Worm (Caenorhabditis elegans) whole organism, L1 larva: Measurements from ENCODE around the gene ceh-84.
"Not testable (repeated sequence)": the region's sequence is repeated elsewhere in the genome, so short reads cannot be mapped to it uniquely, and the experiment has no call there.

ENCODE experiments used
- C04F5.9 ChIP-seq: sonication (generic microtip); optimal IDR thresholded peaks from 2 replicates; lab custom pipeline; 2016; ENCODE audit warnings: missing genetic modification characterization, missing compliant biosample characterization
- F16B12.6 ChIP-seq: fragments of 150-350 bp; optimal IDR thresholded peaks from 2 replicates; lab custom pipeline; 2014; ENCODE audit warnings: missing biosample characterization, missing genetic modification characterization
- alr-1 ChIP-seq: fragments of 200-800 bp; sonication (Bioruptor generic); optimal IDR thresholded peaks from 2 replicates; lab custom pipeline; 2018; ENCODE audit warnings: borderline replicate concordance, mild to moderate bottlenecking, missing genetic modification characterization, missing compliant biosample characterization
- blmp-1 ChIP-seq: fragments of 150-350 bp; optimal IDR thresholded peaks from 2 replicates; lab custom pipeline; 2014; ENCODE audit warnings: missing biosample characterization, missing genetic modification characterization
- ceh-88 ChIP-seq: fragments of 200-800 bp; sonication (Bioruptor generic); IDR thresholded peaks from 2 replicates; pipeline ENCODE4 v1.3.6; 2022; ENCODE audit warnings: missing genetic modification characterization, missing compliant biosample characterization
- dpl-1 ChIP-seq, 3 experiments: fragments of 150-350 bp in 2 of 3; sonication (generic microtip) in 1 of 3; optimal IDR thresholded peaks; 2 replicates each; lab custom pipeline; 2014 to 2017; ENCODE audit warnings: missing biosample characterization in 3 of 3, missing genetic modification characterization in 3 of 3, missing genetic modification reagents in 3 of 3
- efl-1 ChIP-seq, 4 experiments: fragments of 150-350 bp; optimal IDR thresholded peaks in 3 of 4; peaks in 1 of 4; 1 replicate in 1 of 4; 2 replicates in 3 of 4; lab custom pipeline; 2014; ENCODE audit warnings: missing biosample characterization in 2 of 4, missing genetic modification characterization in 2 of 4, missing genetic modification reagents in 2 of 4
- efl-3 ChIP-seq: fragments of 200-800 bp; sonication (Bioruptor generic); optimal IDR thresholded peaks from 2 replicates; lab custom pipeline; 2018; ENCODE audit warnings: mild to moderate bottlenecking, missing genetic modification characterization, missing compliant biosample characterization
- egl-13 ChIP-seq: sonication (generic microtip); optimal IDR thresholded peaks from 2 replicates; lab custom pipeline; 2016; ENCODE audit warnings: missing genotype, missing genetic modification reagents, missing genetic modification characterization, missing compliant biosample characterization
- elt-2 ChIP-seq: sonication (generic microtip); optimal IDR thresholded peaks from 2 replicates; lab custom pipeline; 2016; ENCODE audit warnings: missing genetic modification characterization, mild to moderate bottlenecking, inconsistent platforms, missing compliant biosample characterization, missing genetic modification reagents
- ets-5 ChIP-seq: fragments of 200-800 bp; sonication (Bioruptor generic); IDR thresholded peaks from 2 replicates; pipeline ENCODE4 v1.3.6; 2022; ENCODE audit warnings: missing genetic modification characterization, missing compliant biosample characterization
- fkh-8 ChIP-seq: sonication (generic microtip); optimal IDR thresholded peaks from 2 replicates; lab custom pipeline; 2016; ENCODE audit warnings: mild to moderate bottlenecking, missing genetic modification characterization, missing compliant biosample characterization
- fos-1 ChIP-seq: fragments of 150-350 bp; optimal IDR thresholded peaks from 2 replicates; lab custom pipeline; 2014; ENCODE audit warnings: missing biosample characterization, missing genetic modification characterization
- jun-1 ChIP-seq: fragments of 150-350 bp; optimal IDR thresholded peaks from 2 replicates; lab custom pipeline; 2014; ENCODE audit warnings: missing biosample characterization, missing genetic modification reagents, missing genetic modification characterization
- lin-14 ChIP-seq: fragments of 200-800 bp; sonication (Bioruptor generic); optimal IDR thresholded peaks from 2 replicates; lab custom pipeline; 2018; ENCODE audit warnings: mild to moderate bottlenecking, missing genetic modification characterization, moderate library complexity, missing compliant biosample characterization
- lin-15B ChIP-seq: fragments of 150-350 bp; sonication (generic microtip); optimal IDR thresholded peaks from 3 replicates; lab custom pipeline; 2014; ENCODE audit warnings: missing biosample characterization, missing genetic modification characterization
- lin-35 ChIP-seq, 2 experiments: fragments of 150-350 bp; optimal IDR thresholded peaks; 2 replicates each; lab custom pipeline; 2014; ENCODE audit warnings: missing biosample characterization in 2 of 2, missing genetic modification characterization in 2 of 2, missing genetic modification reagents in 2 of 2
- lin-39 ChIP-seq: fragments of 150-350 bp; optimal IDR thresholded peaks from 2 replicates; lab custom pipeline; 2014; ENCODE audit warnings: missing biosample characterization, missing genetic modification reagents, missing genetic modification characterization
- lir-3 ChIP-seq: sonication (generic microtip); optimal IDR thresholded peaks from 2 replicates; lab custom pipeline; 2016; ENCODE audit warnings: mild to moderate bottlenecking, missing genetic modification characterization, moderate library complexity, missing compliant biosample characterization; ENCODE audit not compliant: poor library complexity
- lsy-2 ChIP-seq, 2 experiments: fragments of 150-350 bp; optimal IDR thresholded peaks; 2 replicates each; lab custom pipeline; 2014; ENCODE audit warnings: missing biosample characterization in 2 of 2, missing genetic modification characterization in 2 of 2
- mab-9 ChIP-seq: fragments of 200-800 bp; sonication (Bioruptor generic); IDR thresholded peaks from 2 replicates; pipeline ENCODE4 v1.3.6; 2022; ENCODE audit warnings: missing genetic modification reagents, missing genetic modification characterization, missing compliant biosample characterization
- nhr-11 ChIP-seq: fragments of 150-350 bp; optimal IDR thresholded peaks from 2 replicates; lab custom pipeline; 2014; ENCODE audit warnings: missing biosample characterization, missing genetic modification characterization
- nhr-12 ChIP-seq: sonication (generic microtip); optimal IDR thresholded peaks from 2 replicates; lab custom pipeline; 2017; ENCODE audit warnings: missing biosample characterization, missing genetic modification characterization
- nhr-237 ChIP-seq: fragments of 150-350 bp; optimal IDR thresholded peaks from 2 replicates; lab custom pipeline; 2014; ENCODE audit warnings: missing biosample characterization, missing genetic modification characterization
- nhr-47 ChIP-seq: sonication (generic microtip); optimal IDR thresholded peaks from 2 replicates; lab custom pipeline; 2016; ENCODE audit warnings: mild to moderate bottlenecking, missing genetic modification characterization, moderate library complexity, missing compliant biosample characterization
- nhr-71 ChIP-seq: sonication (generic microtip); optimal IDR thresholded peaks from 2 replicates; lab custom pipeline; 2016; ENCODE audit warnings: mild to moderate bottlenecking, missing genetic modification characterization, moderate library complexity, missing compliant biosample characterization
- nhr-76 ChIP-seq: sonication (generic microtip); optimal IDR thresholded peaks from 2 replicates; lab custom pipeline; 2017; ENCODE audit warnings: missing biosample characterization, missing genetic modification characterization
- pax-3 ChIP-seq: fragments of 200-800 bp; sonication (Bioruptor generic); optimal IDR thresholded peaks from 2 replicates; lab custom pipeline; 2018; ENCODE audit warnings: mild to moderate bottlenecking, missing genetic modification characterization, moderate library complexity, missing compliant biosample characterization
- pqm-1 ChIP-seq: sonication (generic microtip); optimal IDR thresholded peaks from 3 replicates; lab custom pipeline; 2017; ENCODE audit warnings: missing biosample characterization, missing genetic modification characterization
- snu-23 ChIP-seq: sonication (generic microtip); optimal IDR thresholded peaks from 2 replicates; lab custom pipeline; 2016; ENCODE audit warnings: missing genetic modification characterization, missing compliant biosample characterization
- tlp-1 ChIP-seq: fragments of 150-350 bp; optimal IDR thresholded peaks from 2 replicates; lab custom pipeline; 2014; ENCODE audit warnings: missing biosample characterization, missing genetic modification characterization
- unc-98 ChIP-seq: fragments of 200-800 bp; sonication (Bioruptor generic); IDR thresholded peaks from 2 replicates; pipeline ENCODE4 v1.3.6; 2022; ENCODE audit warnings: missing genetic modification characterization, missing compliant biosample characterization
- xbp-1 ChIP-seq: sonication (generic microtip); optimal IDR thresholded peaks from 2 replicates; lab custom pipeline; 2016; ENCODE audit warnings: missing genetic modification characterization, missing compliant biosample characterization
- zag-1 ChIP-seq: fragments of 150-350 bp; optimal IDR thresholded peaks from 2 replicates; lab custom pipeline; 2014; ENCODE audit warnings: missing biosample characterization, missing genetic modification characterization
- zip-4 ChIP-seq: fragments of 200-800 bp; sonication (Bioruptor generic); optimal IDR thresholded peaks from 2 replicates; lab custom pipeline; 2018; ENCODE audit warnings: mild to moderate bottlenecking, missing genetic modification characterization, moderate library complexity, missing compliant biosample characterization
- ztf-4 ChIP-seq: fragments of 150-350 bp; optimal IDR thresholded peaks from 2 replicates; lab custom pipeline; 2014; ENCODE audit warnings: missing biosample characterization, missing genetic modification characterization

The ceh-84 gene

ce11 chrII:2013856-2014255 is 13.2 kb upstream of the ceh-84 start:
- TF ChIP-seq dpl-1 (GFP tag; optimal IDR thresholded peaks at IDR 0.05; lab: Kevin White, UChicago) (no peak), xbp-1 (tag; lab: Kevin White, UChicago) (no peak), fos-1 (no peak)

- TF ChIP-seq nhr-47 (tag; lab: Kevin White, UChicago) (no peak), C04F5.9 (tag; lab: Kevin White, UChicago) (no peak), nhr-11 (tag; lab: Kevin White, UChicago) (no peak), alr-1 (tag; lab: Kevin White, UChicago) (no peak), nhr-76 (tag; lab: Kevin White, UChicago) (no peak), lir-3 (tag; lab: Kevin White, UChicago) (no peak), nhr-237 (no peak), zip-4 (GFP tag; lab: Kevin White, UChicago) (no peak), unc-98 (GFP tag; lab: Robert Waterston, UW) (no peak)
- TF ChIP-seq, all 84 proteins: peak for 0
These were observed 12.1 kb upstream of the ceh-84 start, which contains the start of gene F59H6.15 for ce11 chrII:2012698-2013097. F59H6.15 (plus strand) TSS chrII:2012998.

- TF ChIP-seq lin-15B (tag; lab: Kevin White, UChicago) = no peak
- TF ChIP-seq fos-1 = no peak
- no peak for TF ChIP-seq egl-13
- TF ChIP-seq lin-14 = no peak
- TF ChIP-seq efl-1 (optimal IDR thresholded peaks at IDR 0.05; lab: Kevin White, UChicago) = no peak
- TF ChIP-seq efl-1 (GFP tag; optimal IDR thresholded peaks at IDR 0.05 in 1 of 2; lab: Kevin White, UChicago) = no peak
- no peak for TF ChIP-seq jun-1 (tag; lab: Kevin White, UChicago)
- TF ChIP-seq ztf-4 (tag; lab: Kevin White, UChicago) = no peak
- TF ChIP-seq ets-5 (GFP tag; lab: Robert Waterston, UW) = no peak
- TF ChIP-seq mab-9 (GFP tag; lab: Robert Waterston, UW) = no peak
These were observed 10.6 kb upstream of the ceh-84 start for ce11 chrII:2011179-2011578.

- not testable (repeated sequence) for TF ChIP-seq blmp-1 (tag; lab: Kevin White, UChicago); jun-1 (tag; lab: Kevin White, UChicago); ceh-88 (GFP tag; lab: Robert Waterston, UW)
These were observed 2.1 kb downstream of the ceh-84 start, which contains the start of gene math-19 for ce11 chrII:1998561-1998960. math-19 (plus strand) TSS chrII:1998861.

- TF ChIP-seq tlp-1 (tag; lab: Kevin White, UChicago) (no peak), nhr-12 (tag; lab: Kevin White, UChicago) (no peak), lsy-2 (tag; optimal IDR thresholded peaks at IDR 0.05; lab: Kevin White, UChicago) (no peak), snu-23 (GFP tag; lab: Kevin White, UChicago) (no peak), egl-13 (no peak), pax-3 (tag; lab: Kevin White, UChicago) (no peak), zag-1 (tag; lab: Kevin White, UChicago) (no peak), lin-39 (no peak), ceh-88 (GFP tag; lab: Robert Waterston, UW) (no peak), F16B12.6 (tag; lab: Kevin White, UChicago) (no peak), nhr-11 (tag; lab: Kevin White, UChicago) (no peak), ztf-4 (tag; lab: Kevin White, UChicago) (no peak), efl-3 (GFP tag; lab: Kevin White, UChicago) (no peak)
These were observed 4.4 kb downstream of the ceh-84 start, which contains the start of gene math-20 for ce11 chrII:1996237-1996636. math-20 (plus strand) TSS chrII:1996537.

- TF ChIP-seq fkh-8 (tag; lab: Kevin White, UChicago) (no peak), nhr-71 (tag; lab: Kevin White, UChicago) (no peak), lin-35 (GFP tag; optimal IDR thresholded peaks at IDR 0.05; lab: Kevin White, UChicago) (peak in 1 of 2 experiments; percentile 14), blmp-1 (tag; lab: Kevin White, UChicago) (no peak), elt-2 (tag; lab: Kevin White, UChicago) (peak; percentile 84), pqm-1 (tag; lab: Kevin White, UChicago) (peak; percentile 27)
These were observed 4.9 kb downstream of the ceh-84 start for ce11 chrII:1995744-1996143.
